Worm (Caenorhabditis elegans): ENCODE measurements around the gene eat-17.

ce11 chrX:16402787-16403186 is 13.9 kb downstream of the eat-17 start:
- TF ChIP-seq nhr-27 (tag; optimal IDR thresholded peaks at IDR 0.05) (no peak), madf-6 (GFP tag; IDR thresholded peaks at IDR 0.05) (no peak), atf-7 (tag; optimal IDR thresholded peaks at IDR 0.05) (no peak), nhr-80 (tag; optimal IDR thresholded peaks at IDR 0.05) (no peak), B0261.1 (tag; optimal IDR thresholded peaks at IDR 0.05) (no peak), snpc-4 (GFP tag; optimal IDR thresholded peaks at IDR 0.05) (no peak), snpc-4 (tag; optimal IDR thresholded peaks at IDR 0.05) (no peak), bed-1 (GFP tag; IDR thresholded peaks at IDR 0.05) (no peak), F22D6.2 (tag; optimal IDR thresholded peaks at IDR 0.05) (no peak), nfya-1 (tag; optimal IDR thresholded peaks at IDR 0.05; ENCODE audit: borderline replicate concordance, insufficient read depth) (no peak), nhr-90 (tag; optimal IDR thresholded peaks at IDR 0.05) (no peak), fkh-3 (tag; optimal IDR thresholded peaks at IDR 0.05) (no peak), snpc-3.4 (tag; optimal IDR thresholded peaks at IDR 0.05) (no peak), mel-28 (tag; optimal IDR thresholded peaks at IDR 0.05; ENCODE audit: borderline replicate concordance) (no peak)
